Fruit fly (Drosophila melanogaster) whole organism, embryonic: ENCODE data around the gene CG34332.
A peak's percentile ranks its signal among the peaks of the same experiment; 100 is the strongest.

Source experiments
- Aef1 ChIP-seq: fragments of 200-800 bp; sonication (Bioruptor generic); IDR thresholded peaks from 3 replicates; pipeline ENCODE4 v1.3.6; 2022; ENCODE audit warnings: missing biosample characterization, missing genetic modification characterization
- Atf-2 ChIP-seq: fragments of 200-800 bp; sonication (Bioruptor generic); optimal IDR thresholded peaks from 2 replicates; lab custom pipeline; 2016; ENCODE audit warnings: missing biosample characterization, missing genetic modification characterization
- B-H2 ChIP-seq: fragments of 200-800 bp; sonication (Bioruptor generic); optimal IDR thresholded peaks from 2 replicates; lab custom pipeline; 2018; ENCODE audit warnings: missing biosample characterization, mild to moderate bottlenecking, missing genetic modification characterization
- CG10321 ChIP-seq: fragments of 200-800 bp; sonication (Bioruptor generic); IDR thresholded peaks from 2 replicates; pipeline ENCODE4 v1.3.6; 2022; ENCODE audit warnings: missing biosample characterization, missing genetic modification characterization
- CG10543 ChIP-seq: fragments of 200-800 bp; sonication (Bioruptor generic); optimal IDR thresholded peaks from 3 replicates; lab custom pipeline; 2017; ENCODE audit warnings: missing biosample characterization, mild to moderate bottlenecking, missing genetic modification characterization, moderate library complexity
- CG12299 ChIP-seq: fragments of 200-800 bp; sonication (Bioruptor generic); optimal IDR thresholded peaks from 2 replicates; lab custom pipeline; 2018; ENCODE audit warnings: missing biosample characterization, mild to moderate bottlenecking, missing genetic modification characterization
- CG12769 ChIP-seq: fragments of 200-800 bp; sonication (Bioruptor generic); optimal IDR thresholded peaks from 2 replicates; lab custom pipeline; 2019; ENCODE audit warnings: missing biosample characterization, mild to moderate bottlenecking, missing genetic modification characterization, moderate library complexity
- CG15269 ChIP-seq: fragments of 200-800 bp; sonication (Bioruptor generic); optimal IDR thresholded peaks from 2 replicates; lab custom pipeline; 2018; ENCODE audit warnings: missing biosample characterization, mild to moderate bottlenecking, missing genetic modification characterization, moderate library complexity
- CG1529 ChIP-seq: fragments of 200-800 bp; sonication (Bioruptor generic); optimal IDR thresholded peaks from 3 replicates; lab custom pipeline; 2018; ENCODE audit warnings: missing biosample characterization, missing genetic modification characterization
- CG15514 ChIP-seq: fragments of 200-800 bp; sonication (Bioruptor generic); optimal IDR thresholded peaks from 3 replicates; lab custom pipeline; 2017; ENCODE audit warnings: missing biosample characterization, missing genetic modification characterization, mild to moderate bottlenecking, moderate library complexity, missing genetic modification reagents
- CG31224 ChIP-seq: fragments of 200-800 bp; sonication (Bioruptor generic); IDR thresholded peaks from 2 replicates; pipeline ENCODE4 v1.3.6; 2022; ENCODE audit warnings: missing biosample characterization, missing genetic modification characterization
- CG34422 ChIP-seq: fragments of 200-800 bp; sonication (Bioruptor generic); IDR thresholded peaks from 3 replicates; pipeline ENCODE4 v1.3.6; 2022; ENCODE audit warnings: missing biosample characterization, missing genetic modification characterization
- CG4820 ChIP-seq: fragments of 200-800 bp; sonication (Bioruptor generic); optimal IDR thresholded peaks from 3 replicates; lab custom pipeline; 2016; ENCODE audit warnings: missing biosample characterization, missing genetic modification characterization
- CG4854 ChIP-seq: fragments of 200-800 bp; sonication (Bioruptor generic); optimal IDR thresholded peaks from 2 replicates; lab custom pipeline; 2016; ENCODE audit warnings: missing biosample characterization, missing genetic modification characterization, inconsistent platforms
- CG5245 ChIP-seq: fragments of 200-800 bp; sonication (Bioruptor generic); optimal IDR thresholded peaks from 3 replicates; lab custom pipeline; 2016; ENCODE audit warnings: missing biosample characterization, missing genetic modification characterization
- CG9609 ChIP-seq: fragments of 200-800 bp; sonication (Bioruptor generic); optimal IDR thresholded peaks from 3 replicates; lab custom pipeline; 2016; ENCODE audit warnings: missing biosample characterization, missing genetic modification characterization
- CG9817 ChIP-seq: fragments of 200-800 bp; sonication (Bioruptor generic); optimal IDR thresholded peaks from 2 replicates; lab custom pipeline; 2018; ENCODE audit warnings: missing biosample characterization, mild to moderate bottlenecking, missing genetic modification characterization, moderate library complexity
- Dbx ChIP-seq: fragments of 200-800 bp; sonication (Bioruptor generic); IDR thresholded peaks from 3 replicates; pipeline ENCODE4 v1.3.6; 2022; ENCODE audit warnings: missing biosample characterization, missing genetic modification characterization
- Dfd ChIP-seq, 2 experiments: fragments of >200 bp; optimal IDR thresholded peaks; 2 replicates each; lab custom pipeline; 2017; ENCODE audit warnings: missing biosample characterization in 2 of 2, missing genetic modification characterization in 2 of 2
- Doc2 ChIP-seq: fragments of 200-800 bp; sonication (Bioruptor generic); IDR thresholded peaks from 2 replicates; pipeline ENCODE4 v1.3.6; 2022; ENCODE audit warnings: missing biosample characterization, missing genetic modification characterization
- GATAe ChIP-seq: fragments of 200-800 bp; sonication (Bioruptor generic); conservative IDR thresholded peaks from 2 replicates; pipeline ENCODE4 v1.3.6; 2022; ENCODE audit warnings: missing biosample characterization, missing genetic modification characterization
- Gsc ChIP-seq: fragments of 200-800 bp; sonication (Bioruptor generic); IDR thresholded peaks from 2 replicates; pipeline ENCODE4 v1.3.6; 2022; ENCODE audit warnings: missing biosample characterization, missing genetic modification characterization
- HLH4C ChIP-seq: fragments of 200-800 bp; sonication (Bioruptor generic); IDR thresholded peaks from 3 replicates; pipeline ENCODE4 v1.3.6; 2022; ENCODE audit warnings: missing biosample characterization, missing genetic modification characterization; ENCODE audit not compliant: partially characterized antibody
- Hr39 ChIP-seq: fragments of >200 bp; optimal IDR thresholded peaks from 2 replicates; lab custom pipeline; 2017
- Hsf ChIP-seq: fragments of 200-800 bp; sonication (Bioruptor generic); optimal IDR thresholded peaks from 3 replicates; lab custom pipeline; 2016; ENCODE audit warnings: missing biosample characterization, missing genetic modification characterization
- MESR4 ChIP-seq: fragments of 200-800 bp; sonication (Bioruptor generic); optimal IDR thresholded peaks from 2 replicates; lab custom pipeline; 2018; ENCODE audit warnings: missing biosample characterization, mild to moderate bottlenecking, missing genetic modification characterization, moderate library complexity
- Mad ChIP-seq: fragments of 200-800 bp; sonication (Bioruptor generic); optimal IDR thresholded peaks from 2 replicates; lab custom pipeline; 2016; ENCODE audit warnings: missing biosample characterization, missing genetic modification characterization
- NC2α ChIP-seq: fragments of 200-800 bp; sonication (Bioruptor generic); optimal IDR thresholded peaks from 2 replicates; lab custom pipeline; 2016; ENCODE audit warnings: missing biosample characterization, missing genetic modification characterization
- NK7.1 ChIP-seq: fragments of 200-800 bp; sonication (Bioruptor generic); optimal IDR thresholded peaks from 3 replicates; lab custom pipeline; 2016; ENCODE audit warnings: missing biosample characterization, missing genetic modification characterization
- Nf-YA ChIP-seq: fragments of 200-800 bp; sonication (Bioruptor generic); IDR thresholded peaks from 2 replicates; pipeline ENCODE4 v1.3.6; 2022; ENCODE audit warnings: missing biosample characterization, missing genetic modification characterization
- Sox102F ChIP-seq: fragments of 200-800 bp; sonication (Bioruptor generic); optimal IDR thresholded peaks from 2 replicates; lab custom pipeline; 2018; ENCODE audit warnings: missing biosample characterization, mild to moderate bottlenecking, missing genetic modification characterization, moderate library complexity
- Sry-δ ChIP-seq: fragments of 200-800 bp; sonication (Bioruptor generic); optimal IDR thresholded peaks from 2 replicates; lab custom pipeline; 2016; ENCODE audit warnings: missing biosample characterization, missing genetic modification characterization
- Stat92E ChIP-seq, 3 experiments: fragments of >200 bp in 2 of 3; fragments of 200-800 bp in 1 of 3; sonication (Bioruptor generic) in 1 of 3; optimal IDR thresholded peaks; 2 replicates each; lab custom pipeline; 2017 to 2019; ENCODE audit warnings: missing biosample characterization in 3 of 3, missing genetic modification characterization in 3 of 3, mild to moderate bottlenecking in 1 of 3, moderate library complexity in 1 of 3
- bigmax ChIP-seq: fragments of 200-800 bp; sonication (Bioruptor generic); optimal IDR thresholded peaks from 2 replicates; lab custom pipeline; 2018; ENCODE audit warnings: missing biosample characterization, mild to moderate bottlenecking, missing genetic modification characterization
- cwo ChIP-seq: fragments of 200-800 bp; sonication (Bioruptor generic); optimal IDR thresholded peaks from 3 replicates; lab custom pipeline; 2017; ENCODE audit warnings: missing biosample characterization, missing genetic modification characterization, mild to moderate bottlenecking, moderate library complexity, missing genetic modification reagents
- dpn ChIP-seq, 2 experiments: fragments of 200-800 bp; sonication (Bioruptor generic); optimal IDR thresholded peaks; 3 replicates each; lab custom pipeline; 2016; ENCODE audit warnings: missing biosample characterization in 2 of 2, missing genetic modification characterization in 2 of 2
- exex ChIP-seq: fragments of 200-800 bp; sonication (Bioruptor generic); optimal IDR thresholded peaks from 4 replicates; lab custom pipeline; 2018; ENCODE audit warnings: missing biosample characterization, mild to moderate bottlenecking, missing genetic modification characterization, moderate library complexity
- grau ChIP-seq: fragments of 200-800 bp; optimal IDR thresholded peaks from 3 replicates; lab custom pipeline; 2019; ENCODE audit warnings: missing biosample characterization, mild to moderate bottlenecking, missing genetic modification characterization, moderate library complexity
- insv ChIP-seq, 2 experiments: fragments of 200-800 bp; sonication (Bioruptor generic); optimal IDR thresholded peaks; 3 replicates each; lab custom pipeline; 2016 to 2018; ENCODE audit warnings: missing biosample characterization in 2 of 2, missing genetic modification characterization in 2 of 2
- inv ChIP-seq: fragments of 200-800 bp; sonication (Bioruptor generic); IDR thresholded peaks from 2 replicates; pipeline ENCODE4 v1.3.6; 2022; ENCODE audit warnings: missing biosample characterization, missing genetic modification characterization; ENCODE audit not compliant: partially characterized antibody
- jing ChIP-seq: fragments of 200-800 bp; sonication (Bioruptor generic); optimal IDR thresholded peaks from 2 replicates; lab custom pipeline; 2018; ENCODE audit warnings: missing biosample characterization, mild to moderate bottlenecking, missing genetic modification characterization
- knrl ChIP-seq: fragments of 200-800 bp; sonication (Bioruptor generic); IDR thresholded peaks from 3 replicates; pipeline ENCODE4 v1.3.6; 2022; ENCODE audit warnings: missing biosample characterization, missing genetic modification characterization; ENCODE audit not compliant: partially characterized antibody
- org-1 ChIP-seq: fragments of 200-800 bp; sonication (Bioruptor generic); optimal IDR thresholded peaks from 2 replicates; lab custom pipeline; 2017; ENCODE audit warnings: missing biosample characterization, missing genetic modification characterization
- sens ChIP-seq: fragments of 200-800 bp; sonication (Bioruptor generic); peaks from one replicate; lab custom pipeline; 2016; ENCODE audit warnings: missing biosample characterization, missing genetic modification characterization
- sisA ChIP-seq: fragments of 200-800 bp; sonication (Bioruptor generic); IDR thresholded peaks from 2 replicates; pipeline ENCODE4 v1.3.6; 2022; ENCODE audit warnings: missing biosample characterization, missing genetic modification characterization
- slou ChIP-seq: fragments of 200-800 bp; sonication (Bioruptor generic); optimal IDR thresholded peaks from 3 replicates; lab custom pipeline; 2016; ENCODE audit warnings: missing biosample characterization, missing genetic modification characterization
- sna ChIP-seq: fragments of 200-800 bp; sonication (Bioruptor generic); IDR thresholded peaks from 2 replicates; pipeline ENCODE4 v1.3.6; 2022; ENCODE audit warnings: missing biosample characterization, missing genetic modification characterization; ENCODE audit not compliant: partially characterized antibody
- sqz ChIP-seq: fragments of 200-800 bp; sonication (Bioruptor generic); optimal IDR thresholded peaks from 3 replicates; lab custom pipeline; 2018; ENCODE audit warnings: missing biosample characterization, mild to moderate bottlenecking, missing genetic modification characterization
- tap ChIP-seq: fragments of 200-800 bp; optimal IDR thresholded peaks from 3 replicates; lab custom pipeline; 2019; ENCODE audit warnings: missing biosample characterization, mild to moderate bottlenecking, missing genetic modification characterization, moderate library complexity
- tgo ChIP-seq: fragments of 200-800 bp; sonication (Bioruptor generic); IDR thresholded peaks from 3 replicates; pipeline ENCODE4 v1.3.6; 2022; ENCODE audit warnings: missing biosample characterization, missing genetic modification characterization
- tup ChIP-seq: fragments of 200-800 bp; sonication (Bioruptor generic); optimal IDR thresholded peaks from 2 replicates; lab custom pipeline; 2016; ENCODE audit warnings: missing biosample characterization, mild to moderate bottlenecking, missing genetic modification characterization, moderate library complexity
- z ChIP-seq: fragments of 200-800 bp; sonication (Bioruptor generic); IDR thresholded peaks from 3 replicates; pipeline ENCODE4 v1.3.6; 2022; ENCODE audit warnings: missing biosample characterization, missing genetic modification characterization

CG34332 gene

DNA sequence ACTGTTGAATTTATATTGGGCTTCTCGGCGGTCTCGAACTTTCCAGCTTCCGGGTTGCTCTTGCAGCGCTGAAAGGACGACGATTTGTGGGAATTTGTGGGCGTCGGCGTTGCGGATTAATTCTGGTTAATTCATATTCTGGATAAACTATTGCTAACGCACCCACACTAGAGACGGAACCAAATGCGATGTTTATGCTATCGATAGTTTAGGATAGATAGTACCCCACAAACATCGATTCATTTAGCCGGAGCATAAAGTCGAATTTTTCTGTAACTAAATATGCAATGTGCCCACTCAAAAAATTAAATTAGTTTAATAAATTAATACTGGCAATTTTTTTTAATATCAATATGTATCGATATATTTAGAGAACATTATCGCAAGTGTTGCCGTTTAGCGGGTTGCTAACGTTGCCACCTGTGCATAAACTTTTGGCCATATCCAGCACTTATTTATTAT lies 18.9 kb downstream of the CG34332 start, which contains the start of gene Rab35 (continued):
- TF ChIP-seq B-H2 (GFP tag; lab: Kevin White, UChicago) = no peak
- TF ChIP-seq Aef1 (GFP tag; lab: Robert Waterston, UW) = no peak
- peak; percentile 11 for TF ChIP-seq CG4820 (GFP tag; lab: Kevin White, UChicago)
- TF ChIP-seq inv (GFP tag; lab: Robert Waterston, UW) = peak; percentile 95
- TF ChIP-seq Doc2 (GFP tag; lab: Robert Waterston, UW) = no peak
- peak in 1 of 3 experiments; percentile 16 for TF ChIP-seq Stat92E (GFP tag; optimal IDR thresholded peaks at IDR 0.05; lab: Kevin White, UChicago)
- TF ChIP-seq Dfd (GFP tag; optimal IDR thresholded peaks at IDR 0.05; lab: Kevin White, UChicago) = no peak
- no peak for TF ChIP-seq exex (tag; lab: Kevin White, UChicago)
- peak; percentile 12 for TF ChIP-seq Hsf (GFP tag; lab: Kevin White, UChicago)
- peak; percentile 1 for TF ChIP-seq CG9817 (tag; lab: Kevin White, UChicago)
- peak; percentile 93 for TF ChIP-seq sna (GFP tag; lab: Robert Waterston, UW)
- TF ChIP-seq Hr39 (lab: Kevin White, UChicago) = no peak
- no peak for TF ChIP-seq CG1529 (GFP tag; lab: Kevin White, UChicago)
- TF ChIP-seq slou = no peak
- no peak for TF ChIP-seq CG31224
- no peak for TF ChIP-seq NC2α
- no peak for TF ChIP-seq CG12769
- no peak for TF ChIP-seq NK7.1 (GFP tag; lab: Kevin White, UChicago)
- TF ChIP-seq insv (GFP tag; optimal IDR thresholded peaks at IDR 0.05; lab: Kevin White, UChicago) = no peak
- TF ChIP-seq z (GFP tag; lab: Robert Waterston, UW) = no peak
- TF ChIP-seq Atf-2 = no peak
- peak; percentile 92 for TF ChIP-seq Sry-δ
- no peak for TF ChIP-seq cwo (GFP tag; lab: Kevin White, UChicago)
- TF ChIP-seq CG4854 (GFP tag; lab: Kevin White, UChicago) = no peak
- no peak for TF ChIP-seq CG10543 (GFP tag; lab: Kevin White, UChicago)
- TF ChIP-seq tgo (GFP tag; lab: Robert Waterston, UW) = no peak
- TF ChIP-seq tup (GFP tag; lab: Kevin White, UChicago) = no peak
- TF ChIP-seq jing (GFP tag; lab: Kevin White, UChicago) = no peak
- TF ChIP-seq tap = no peak
- TF ChIP-seq CG12299 (tag; lab: Kevin White, UChicago) = no peak
- no peak for TF ChIP-seq sens (GFP tag; lab: Kevin White, UChicago)
- peak; percentile 92 for TF ChIP-seq HLH4C (GFP tag; lab: Robert Waterston, UW)
- peak; percentile 10 for TF ChIP-seq Mad
- TF ChIP-seq CG15514 (GFP tag; lab: Kevin White, UChicago) = peak; percentile 40
- TF ChIP-seq org-1 = no peak
- TF ChIP-seq sisA (GFP tag; lab: Robert Waterston, UW) = no peak
- no peak for TF ChIP-seq Gsc (GFP tag; lab: Robert Waterston, UW)
- TF ChIP-seq CG5245 (GFP tag; lab: Kevin White, UChicago) = no peak
- TF ChIP-seq bigmax (GFP tag; lab: Kevin White, UChicago) = no peak
- TF ChIP-seq Sox102F = no peak
- no peak for TF ChIP-seq CG15269 (tag; lab: Kevin White, UChicago)
- TF ChIP-seq GATAe (GFP tag; lab: Robert Waterston, UW) = no peak
- TF ChIP-seq CG9609 (GFP tag; lab: Kevin White, UChicago) = no peak
- no peak for TF ChIP-seq CG34422 (GFP tag; lab: Robert Waterston, UW)
- no peak for TF ChIP-seq dpn (GFP tag; optimal IDR thresholded peaks at IDR 0.05; lab: Kevin White, UChicago)
- peak; percentile 96 for TF ChIP-seq knrl (GFP tag; lab: Robert Waterston, UW)
- no peak for TF ChIP-seq sqz (GFP tag; lab: Kevin White, UChicago)
- peak; percentile 17 for TF ChIP-seq grau (tag; lab: Kevin White, UChicago)
- no peak for TF ChIP-seq CG10321 (GFP tag; lab: Robert Waterston, UW)
- peak; percentile 82 for TF ChIP-seq MESR4
- no peak for TF ChIP-seq Nf-YA (GFP tag; lab: Robert Waterston, UW)
- TF ChIP-seq Dbx (GFP tag; lab: Robert Waterston, UW) = peak; percentile 41; the same call in 1 of the 3 replicates
